Worm (Caenorhabditis elegans): Measurements from ENCODE around the gene C45B2.6.

C45B2.6 gene

ce11 chrX:6041995-6042481, 10.6 kb upstream of the C45B2.6 start (continued):
- no peak for TF ChIP-seq hpl-2 (GFP tag; optimal IDR thresholded peaks at IDR 0.05)
- peak; percentile 31 for TF ChIP-seq lin-13 (GFP tag; optimal IDR thresholded peaks at IDR 0.05)
- no peak for TF ChIP-seq mef-2 (tag; optimal IDR thresholded peaks at IDR 0.05)
- peak; percentile 90 for TF ChIP-seq nhr-71 (tag; optimal IDR thresholded peaks at IDR 0.05)
- peak; percentile 75 for TF ChIP-seq rnt-1 (tag; optimal IDR thresholded peaks at IDR 0.05)
- TF ChIP-seq irx-1 (tag; optimal IDR thresholded peaks at IDR 0.05), result peak; percentile 25
- TF ChIP-seq nhr-20 (tag; optimal IDR thresholded peaks at IDR 0.05), result peak; percentile 94
- peak; percentile 34 to 76 for TF ChIP-seq lin-35 (GFP tag; optimal IDR thresholded peaks at IDR 0.05)
- no peak for TF ChIP-seq lin-15B (tag; optimal IDR thresholded peaks at IDR 0.05)
- TF ChIP-seq nhr-12 (tag; optimal IDR thresholded peaks at IDR 0.05), result no peak
- peak; percentile 91 for TF ChIP-seq blmp-1 (tag; optimal IDR thresholded peaks at IDR 0.05)
- TF ChIP-seq nhr-77 (tag; optimal IDR thresholded peaks at IDR 0.05), result peak; percentile 68
- TF ChIP-seq nhr-84 (tag; optimal IDR thresholded peaks at IDR 0.05), result no peak
- TF ChIP-seq mab-9 (GFP tag; IDR thresholded peaks at IDR 0.05), result no peak
- TF ChIP-seq elt-2 (tag; optimal IDR thresholded peaks at IDR 0.05), result peak; percentile 78
- TF ChIP-seq lin-14 (GFP tag; optimal IDR thresholded peaks at IDR 0.05), result peak; percentile 94
- TF ChIP-seq dsc-1 (tag; optimal IDR thresholded peaks at IDR 0.05), result no peak
- TF ChIP-seq xbp-1 (tag; optimal IDR thresholded peaks at IDR 0.05), result peak; percentile 77
- TF ChIP-seq grh-1 (GFP tag; IDR thresholded peaks at IDR 0.05), result peak; percentile 53; the same call in 1 of the 2 replicates
- TF ChIP-seq nhr-85 (tag), result peak; percentile 94
- no peak for TF ChIP-seq snpc-4 (tag; optimal IDR thresholded peaks at IDR 0.05)
- peak; percentile 85 for TF ChIP-seq unc-130 (tag; optimal IDR thresholded peaks at IDR 0.05)
- peak in 1 of 3 experiments; percentile 43 for TF ChIP-seq dpl-1 (GFP tag; optimal IDR thresholded peaks at IDR 0.05)
- TF ChIP-seq ets-5 (GFP tag; IDR thresholded peaks at IDR 0.05), result no peak
- TF ChIP-seq ceh-88 (GFP tag; IDR thresholded peaks at IDR 0.05), result no peak
- TF ChIP-seq nhr-47 (tag; optimal IDR thresholded peaks at IDR 0.05), result peak; percentile 60
- no peak for TF ChIP-seq unc-62 (GFP tag; optimal IDR thresholded peaks at IDR 0.05)
- TF ChIP-seq zag-1 (tag; optimal IDR thresholded peaks at IDR 0.05), result no peak
- no peak for TF ChIP-seq hlh-17 (GFP tag; optimal IDR thresholded peaks at IDR 0.05; ENCODE audit: borderline replicate concordance)
- peak; percentile 12 for TF ChIP-seq egl-13 (tag; optimal IDR thresholded peaks at IDR 0.05)
- peak; percentile 82 for TF ChIP-seq tbx-2 (tag; optimal IDR thresholded peaks at IDR 0.05)
- TF ChIP-seq lsy-2 (tag; optimal IDR thresholded peaks at IDR 0.05), result peak; percentile 60 to 85
- peak; percentile 76 for TF ChIP-seq jun-1 (tag; optimal IDR thresholded peaks at IDR 0.05)
- TF ChIP-seq C34B4.2 (tag; optimal IDR thresholded peaks at IDR 0.05), result no peak
- TF ChIP-seq fkh-10 (GFP tag; optimal IDR thresholded peaks at IDR 0.05), result no peak
- peak; percentile 69 for TF ChIP-seq swsn-7 (tag; optimal IDR thresholded peaks at IDR 0.05)
- TF ChIP-seq nhr-90 (tag; optimal IDR thresholded peaks at IDR 0.05; ENCODE audit: poor library complexity), result peak; percentile 82
- TF ChIP-seq ceh-8 (GFP tag; optimal IDR thresholded peaks at IDR 0.05), result no peak
- TF ChIP-seq nhr-11 (tag; optimal IDR thresholded peaks at IDR 0.05), result no peak
- TF ChIP-seq egl-27 (tag; optimal IDR thresholded peaks at IDR 0.05), result peak; percentile 9 to 16
- TF ChIP-seq ama-1 (optimal IDR thresholded peaks at IDR 0.05), result no peak

- TF ChIP-seq mab-9 (GFP tag; IDR thresholded peaks at IDR 0.05) (no peak), unc-86 (tag; optimal IDR thresholded peaks at IDR 0.05) (no peak), tlp-1 (tag; optimal IDR thresholded peaks at IDR 0.05) (no peak), fkh-10 (GFP tag; optimal IDR thresholded peaks at IDR 0.05) (no peak), fos-1 (tag; optimal IDR thresholded peaks at IDR 0.05) (no peak), mef-2 (tag; optimal IDR thresholded peaks at IDR 0.05) (no peak), ceh-63 (GFP tag; optimal IDR thresholded peaks at IDR 0.05) (no peak), nhr-12 (tag; optimal IDR thresholded peaks at IDR 0.05) (no peak), unc-30 (tag; optimal IDR thresholded peaks at IDR 0.05) (no peak), sox-4 (tag; optimal IDR thresholded peaks at IDR 0.05) (no peak), unc-130 (tag; optimal IDR thresholded peaks at IDR 0.05) (no peak), nhr-84 (tag; optimal IDR thresholded peaks at IDR 0.05) (no peak), lin-39 (tag; optimal IDR thresholded peaks at IDR 0.05) (no peak)
These were observed 9.4 kb upstream of the C45B2.6 start for ce11 chrX:6043283-6043682.

Data from whole organism, L1 larva.